Fruit fly (Drosophila melanogaster) whole organism, embryonic: ENCODE measurements around the gene CG32075.

Source experiments
- Abd-B ChIP-seq: fragments of 200-800 bp; sonication (Bioruptor generic); optimal IDR thresholded peaks from 2 replicates; lab custom pipeline; 2018; ENCODE audit warnings: missing biosample characterization, mild to moderate bottlenecking, missing genetic modification characterization, moderate library complexity
- Ada2b ChIP-seq: fragments of 200-800 bp; sonication (Bioruptor generic); IDR thresholded peaks from 2 replicates; pipeline ENCODE4 v1.3.6; 2022; ENCODE audit warnings: missing biosample characterization, missing genetic modification characterization
- BEAF-32 ChIP-seq: fragments of 200-800 bp; sonication (Bioruptor generic); optimal IDR thresholded peaks from 3 replicates; lab custom pipeline; 2017; ENCODE audit warnings: missing biosample characterization, missing genetic modification characterization, mild to moderate bottlenecking, moderate library complexity, missing genetic modification reagents
- CG1024 ChIP-seq: fragments of 200-800 bp; sonication (Bioruptor generic); IDR thresholded peaks from 2 replicates; pipeline ENCODE4 v1.3.6; 2022; ENCODE audit warnings: missing biosample characterization, missing genetic modification characterization
- CG10654 ChIP-seq: fragments of 200-800 bp; sonication (Bioruptor generic); optimal IDR thresholded peaks from 2 replicates; lab custom pipeline; 2016; ENCODE audit warnings: missing biosample characterization, missing genetic modification characterization
- CG10959 ChIP-seq: fragments of 200-800 bp; sonication (Bioruptor generic); IDR thresholded peaks from 2 replicates; pipeline ENCODE4 v1.3.6; 2022; ENCODE audit warnings: missing biosample characterization, missing genetic modification characterization
- CG16863 ChIP-seq: fragments of 200-800 bp; sonication (Bioruptor generic); optimal IDR thresholded peaks from 3 replicates; lab custom pipeline; 2016; ENCODE audit warnings: missing biosample characterization, missing genetic modification characterization
- CG17361 ChIP-seq: fragments of 200-800 bp; sonication (Bioruptor generic); IDR thresholded peaks from 3 replicates; pipeline ENCODE4 v1.3.6; 2022; ENCODE audit warnings: missing biosample characterization, missing genetic modification characterization
- CG18476 ChIP-seq: fragments of 200-800 bp; sonication (Bioruptor generic); optimal IDR thresholded peaks from 2 replicates; lab custom pipeline; 2016; ENCODE audit warnings: missing biosample characterization, mild to moderate bottlenecking, missing genetic modification characterization
- CG31365 ChIP-seq: fragments of 200-800 bp; sonication (Bioruptor generic); optimal IDR thresholded peaks from 2 replicates; lab custom pipeline; 2018; ENCODE audit warnings: missing biosample characterization, mild to moderate bottlenecking, missing genetic modification characterization
- CG3847 ChIP-seq: fragments of 200-800 bp; sonication (Bioruptor generic); IDR thresholded peaks from 2 replicates; pipeline ENCODE4 v1.3.6; 2022; ENCODE audit warnings: missing biosample characterization, missing genetic modification characterization
- CG43689 ChIP-seq: fragments of 200-800 bp; sonication (Bioruptor generic); IDR thresholded peaks from 2 replicates; pipeline ENCODE4 v1.3.6; 2022; ENCODE audit warnings: missing biosample characterization, missing genetic modification characterization
- CG5953 ChIP-seq: fragments of 200-800 bp; sonication (Bioruptor generic); IDR thresholded peaks from 2 replicates; pipeline ENCODE4 v1.3.6; 2022; ENCODE audit warnings: missing biosample characterization, missing genetic modification characterization
- CG6791 ChIP-seq: fragments of 200-800 bp; sonication (Bioruptor generic); IDR thresholded peaks from 3 replicates; pipeline ENCODE4 v1.3.6; 2022; ENCODE audit warnings: missing biosample characterization, missing genetic modification characterization; ENCODE audit not compliant: partially characterized antibody
- CG7928 ChIP-seq: fragments of 200-800 bp; sonication (Bioruptor generic); optimal IDR thresholded peaks from 2 replicates; lab custom pipeline; 2017; ENCODE audit warnings: missing biosample characterization, mild to moderate bottlenecking, missing genetic modification characterization
- CG8290 ChIP-seq, 3 experiments: fragments of 200-800 bp; sonication (Bioruptor generic); optimal IDR thresholded peaks; 2 replicates each; lab custom pipeline; 2016 to 2019; ENCODE audit warnings: missing biosample characterization in 3 of 3, missing genetic modification characterization in 3 of 3, mild to moderate bottlenecking in 2 of 3, moderate library complexity in 1 of 3
- CG9215 ChIP-seq: fragments of 200-800 bp; sonication (Bioruptor generic); IDR thresholded peaks from 2 replicates; pipeline ENCODE4 v1.3.6; 2022; ENCODE audit warnings: missing biosample characterization, missing genetic modification characterization
- CG9437 ChIP-seq: fragments of 200-800 bp; sonication (Bioruptor generic); optimal IDR thresholded peaks from 2 replicates; lab custom pipeline; 2018; ENCODE audit warnings: missing biosample characterization, mild to moderate bottlenecking, missing genetic modification characterization
- CTCF ChIP-seq: fragments of 200-800 bp; sonication (Bioruptor generic); optimal IDR thresholded peaks from 2 replicates; lab custom pipeline; 2017; ENCODE audit warnings: missing biosample characterization, mild to moderate bottlenecking, missing genetic modification characterization, moderate library complexity
- Elba2 ChIP-seq: fragments of 200-800 bp; sonication (Bioruptor generic); optimal IDR thresholded peaks from 3 replicates; lab custom pipeline; 2016; ENCODE audit warnings: missing biosample characterization, missing genetic modification characterization
- Ets65A ChIP-seq: fragments of 200-800 bp; sonication (Bioruptor generic); peaks from one replicate; lab custom pipeline; 2016; ENCODE audit warnings: missing biosample characterization, missing genetic modification characterization
- HLH3B ChIP-seq: fragments of 200-800 bp; sonication (Bioruptor generic); IDR thresholded peaks from 2 replicates; pipeline ENCODE4 v1.3.6; 2022; ENCODE audit warnings: missing biosample characterization, missing genetic modification characterization
- HLH4C ChIP-seq: fragments of 200-800 bp; sonication (Bioruptor generic); IDR thresholded peaks from 3 replicates; pipeline ENCODE4 v1.3.6; 2022; ENCODE audit warnings: missing biosample characterization, missing genetic modification characterization; ENCODE audit not compliant: partially characterized antibody
- HLH54F ChIP-seq: fragments of 200-800 bp; sonication (Bioruptor generic); optimal IDR thresholded peaks from 3 replicates; lab custom pipeline; 2016; ENCODE audit warnings: missing biosample characterization, missing genetic modification characterization
- Hey ChIP-seq: fragments of 200-800 bp; sonication (Bioruptor generic); optimal IDR thresholded peaks from 3 replicates; lab custom pipeline; 2018; ENCODE audit warnings: missing biosample characterization, mild to moderate bottlenecking, missing genetic modification characterization
- Hr51 ChIP-seq, 2 experiments: fragments of 200-800 bp; sonication (Bioruptor generic); optimal IDR thresholded peaks; 2 replicates in 1 of 2; 3 replicates in 1 of 2; lab custom pipeline; 2016 to 2018; ENCODE audit warnings: missing biosample characterization in 2 of 2, missing genetic modification characterization in 2 of 2, mild to moderate bottlenecking in 1 of 2, moderate library complexity in 1 of 2
- MTF-1 ChIP-seq: fragments of 200-800 bp; sonication (Bioruptor generic); optimal IDR thresholded peaks from 2 replicates; lab custom pipeline; 2018; ENCODE audit warnings: missing biosample characterization, mild to moderate bottlenecking, missing genetic modification characterization, borderline replicate concordance
- NFAT ChIP-seq: fragments of 200-800 bp; sonication (Bioruptor generic); IDR thresholded peaks from 2 replicates; pipeline ENCODE4 v1.3.6; 2022; ENCODE audit warnings: missing biosample characterization, missing genetic modification characterization
- PHDP ChIP-seq: fragments of 200-800 bp; sonication (Bioruptor generic); optimal IDR thresholded peaks from 3 replicates; lab custom pipeline; 2018; ENCODE audit warnings: missing biosample characterization, mild to moderate bottlenecking, missing genetic modification characterization, moderate library complexity
- Sin3A ChIP-seq: fragments of >200 bp; optimal IDR thresholded peaks from 2 replicates; lab custom pipeline; 2018
- Sry-δ ChIP-seq: fragments of 200-800 bp; sonication (Bioruptor generic); optimal IDR thresholded peaks from 2 replicates; lab custom pipeline; 2016; ENCODE audit warnings: missing biosample characterization, missing genetic modification characterization
- cato ChIP-seq: fragments of 200-800 bp; sonication (Bioruptor generic); optimal IDR thresholded peaks from 2 replicates; lab custom pipeline; 2016; ENCODE audit warnings: missing biosample characterization, missing genetic modification characterization, borderline replicate concordance
- chinmo ChIP-seq: fragments of 200-800 bp; sonication (Bioruptor generic); IDR thresholded peaks from 4 replicates; pipeline ENCODE4 v1.3.6; 2022; ENCODE audit warnings: missing biosample characterization, missing genetic modification characterization; ENCODE audit not compliant: partially characterized antibody
- danr ChIP-seq: fragments of 200-800 bp; sonication (Bioruptor generic); IDR thresholded peaks from 2 replicates; pipeline ENCODE4 v1.3.6; 2022; ENCODE audit warnings: missing biosample characterization, missing genetic modification characterization
- dmrt99B ChIP-seq: fragments of 200-800 bp; sonication (Bioruptor generic); optimal IDR thresholded peaks from 2 replicates; lab custom pipeline; 2018; ENCODE audit warnings: missing biosample characterization, mild to moderate bottlenecking, missing genetic modification characterization, moderate library complexity
- dpn ChIP-seq, 2 experiments: fragments of 200-800 bp; sonication (Bioruptor generic); optimal IDR thresholded peaks; 3 replicates each; lab custom pipeline; 2016; ENCODE audit warnings: missing biosample characterization in 2 of 2, missing genetic modification characterization in 2 of 2
- ewg ChIP-seq: fragments of 200-800 bp; sonication (Bioruptor generic); optimal IDR thresholded peaks from 3 replicates; lab custom pipeline; 2017; ENCODE audit warnings: mild to moderate bottlenecking, missing biosample characterization, missing genetic modification reagents, missing genetic modification characterization
- gcm ChIP-seq: fragments of 200-800 bp; sonication (Bioruptor generic); optimal IDR thresholded peaks from 2 replicates; lab custom pipeline; 2019; ENCODE audit warnings: missing biosample characterization, mild to moderate bottlenecking, missing genetic modification characterization, moderate library complexity
- gro ChIP-seq: fragments of 200-800 bp; sonication (Bioruptor generic); optimal IDR thresholded peaks from 2 replicates; lab custom pipeline; 2016; ENCODE audit warnings: missing biosample characterization, missing genetic modification characterization
- ind ChIP-seq: fragments of 200-800 bp; sonication (Bioruptor generic); optimal IDR thresholded peaks from 3 replicates; lab custom pipeline; 2016; ENCODE audit warnings: missing biosample characterization, missing genetic modification characterization
- jigr1 ChIP-seq: fragments of 200-800 bp; sonication (Bioruptor generic); IDR thresholded peaks from 3 replicates; pipeline ENCODE4 v1.3.6; 2022; ENCODE audit warnings: missing biosample characterization, missing genetic modification characterization
- lilli ChIP-seq: fragments of 200-800 bp; sonication (Bioruptor generic); optimal IDR thresholded peaks from 3 replicates; lab custom pipeline; 2016; ENCODE audit warnings: missing biosample characterization, missing genetic modification characterization
- luna ChIP-seq: fragments of 200-800 bp; sonication (Bioruptor generic); optimal IDR thresholded peaks from 2 replicates; lab custom pipeline; 2016; ENCODE audit warnings: missing biosample characterization, missing genetic modification characterization
- onecut ChIP-seq: fragments of 200-800 bp; sonication (Bioruptor generic); IDR thresholded peaks from 2 replicates; pipeline ENCODE4 v1.3.6; 2022; ENCODE audit warnings: missing biosample characterization, missing genetic modification characterization
- rib ChIP-seq: fragments of 200-800 bp; sonication (Bioruptor generic); IDR thresholded peaks from 2 replicates; pipeline ENCODE4 v1.3.6; 2022; ENCODE audit warnings: missing biosample characterization, missing genetic modification characterization
- slou ChIP-seq: fragments of 200-800 bp; sonication (Bioruptor generic); optimal IDR thresholded peaks from 3 replicates; lab custom pipeline; 2016; ENCODE audit warnings: missing biosample characterization, missing genetic modification characterization
- tgo ChIP-seq: fragments of 200-800 bp; sonication (Bioruptor generic); IDR thresholded peaks from 3 replicates; pipeline ENCODE4 v1.3.6; 2022; ENCODE audit warnings: missing biosample characterization, missing genetic modification characterization
- tin ChIP-seq: fragments of 200-800 bp; sonication (Bioruptor generic); optimal IDR thresholded peaks from 3 replicates; lab custom pipeline; 2016; ENCODE audit warnings: missing biosample characterization, missing genetic modification characterization
- tio ChIP-seq: fragments of 200-800 bp; sonication (Bioruptor generic); optimal IDR thresholded peaks from 2 replicates; lab custom pipeline; 2017; ENCODE audit warnings: missing biosample characterization, missing genetic modification characterization, inconsistent platforms
- unpg ChIP-seq: fragments of 200-800 bp; sonication (Bioruptor generic); optimal IDR thresholded peaks from 3 replicates; lab custom pipeline; 2018; ENCODE audit warnings: missing biosample characterization, mild to moderate bottlenecking, missing genetic modification characterization, moderate library complexity
- zfh2 ChIP-seq: fragments of 200-800 bp; sonication (Bioruptor generic); optimal IDR thresholded peaks from 2 replicates; lab custom pipeline; 2016; ENCODE audit warnings: missing biosample characterization, missing genetic modification characterization

Gene CG32075

dm6 chr3L:11047877-11048276 is 16.9 kb downstream of the CG32075 start (continued):
- TF ChIP-seq PHDP (tag; lab: Kevin White, UChicago) (peak; percentile 62), jigr1 (GFP tag; lab: Robert Waterston, UW) (no peak), CG43689 (GFP tag; lab: Robert Waterston, UW) (peak; percentile 50; the same call in 1 of the 2 replicates), CG3847 (GFP tag; lab: Robert Waterston, UW) (peak; percentile 77; the same call in 1 of the 2 replicates), slou (GFP tag; lab: Kevin White, UChicago) (peak; percentile 9), MTF-1 (GFP tag; lab: Kevin White, UChicago) (peak; percentile 67), BEAF-32 (GFP tag; lab: Kevin White, UChicago) (no peak), HLH54F (GFP tag; lab: Kevin White, UChicago) (peak; percentile 44), unpg (GFP tag; lab: Kevin White, UChicago) (peak; percentile 66), tin (GFP tag; lab: Kevin White, UChicago) (peak; percentile 83), rib (GFP tag; lab: Robert Waterston, UW) (no peak), Hr51 (GFP tag; optimal IDR thresholded peaks at IDR 0.05; lab: Kevin White, UChicago) (peak; percentile 47 to 54), ewg (GFP tag; lab: Kevin White, UChicago) (peak; percentile 72), CG9437 (GFP tag; lab: Kevin White, UChicago) (no peak), luna (no peak), CG10959 (peak; percentile 81), Sry-δ (GFP tag; lab: Kevin White, UChicago) (peak; percentile 44), Ada2b (GFP tag; lab: Robert Waterston, UW) (peak; percentile 57; the same call in 1 of the 2 replicates), dpn (GFP tag; optimal IDR thresholded peaks at IDR 0.05; lab: Kevin White, UChicago) (peak; percentile 79 to 85), HLH3B (GFP tag; lab: Robert Waterston, UW) (peak; percentile 74), CG17361 (GFP tag; lab: Robert Waterston, UW) (peak; percentile 72), CG6791 (GFP tag; lab: Robert Waterston, UW) (0 out of 3 replicates have a peak, but pooled peaks have one; percentile 9), cato (GFP tag; lab: Kevin White, UChicago) (no peak), Elba2 (peak; percentile 80), Ets65A (GFP tag; lab: Kevin White, UChicago) (peak; percentile 96), CG9215 (GFP tag; lab: Robert Waterston, UW) (peak; percentile 65; the same call in 1 of the 2 replicates), CG31365 (tag; lab: Kevin White, UChicago) (peak; percentile 59), CG16863 (peak; percentile 81), zfh2 (GFP tag; lab: Kevin White, UChicago) (no peak), tio (GFP tag; lab: Kevin White, UChicago) (peak; percentile 33), CG10654 (peak; percentile 45), gcm (GFP tag; lab: Kevin White, UChicago) (no peak), CG7928 (GFP tag; lab: Kevin White, UChicago) (no peak), Sin3A (lab: Kevin White, UChicago) (no peak), ind (GFP tag; lab: Kevin White, UChicago) (peak; percentile 59), onecut (GFP tag; lab: Robert Waterston, UW) (peak; percentile 86), Abd-B (no peak), HLH4C (GFP tag; lab: Robert Waterston, UW) (no peak), lilli (peak; percentile 69), CG8290 (GFP tag; optimal IDR thresholded peaks at IDR 0.05; lab: Kevin White, UChicago) (peak; percentile 48), CG8290 (tag; optimal IDR thresholded peaks at IDR 0.05; lab: Kevin White, UChicago) (peak; percentile 28 to 92), CG5953 (peak; percentile 79), NFAT (GFP tag; lab: Robert Waterston, UW) (peak; percentile 95), Hey (peak; percentile 30), CG1024 (peak; percentile 68), gro (no peak), CTCF (GFP tag; lab: Kevin White, UChicago) (peak; percentile 99), dmrt99B (tag; lab: Kevin White, UChicago) (peak; percentile 54), CG18476 (GFP tag; lab: Kevin White, UChicago) (peak; percentile 12), danr (no peak), tgo (GFP tag; lab: Robert Waterston, UW) (peak; percentile 80), chinmo (GFP tag; lab: Robert Waterston, UW) (no peak)
